Fruit fly (Drosophila melanogaster) S2 (cell line): ENCODE measurements around the gene mrn.

Experiments used
- CG8478 ChIP-seq: fragments of >200 bp; optimal IDR thresholded peaks from 2 replicates; lab custom pipeline; 2018
- CTCF ChIP-seq, 2 experiments: fragments of >200 bp; optimal IDR thresholded peaks; 2 replicates each; lab custom pipeline; 2018

DNA sequence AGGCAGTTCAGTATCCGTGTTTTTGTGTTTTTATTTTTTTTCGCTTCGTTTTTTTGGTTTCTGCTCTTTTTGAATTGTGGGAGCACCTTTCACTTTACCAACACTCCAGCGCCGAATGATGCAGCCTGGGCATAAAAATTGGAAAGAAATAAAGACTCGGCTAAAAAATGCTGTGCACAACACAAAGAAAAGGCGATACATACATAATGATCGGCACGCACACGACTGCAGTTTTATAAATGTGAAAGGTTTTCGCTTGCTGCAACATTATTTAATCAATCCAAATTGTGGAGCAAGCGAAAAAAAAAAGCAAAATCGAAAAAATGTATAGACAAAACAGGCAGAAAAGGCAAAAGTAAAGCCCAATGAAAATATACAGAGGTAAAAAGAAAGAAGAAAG is 37.3 kb downstream of the mrn start:
- TF ChIP-seq CTCF (optimal IDR thresholded peaks at IDR 0.05; lab: Kevin White, UChicago) (no peak), CG8478 (no peak)
